Fruit fly (Drosophila melanogaster) whole organism, pupa: Measurements from ENCODE around the gene CG3764.
A peak's percentile ranks its signal among the peaks of the same experiment; 100 is the strongest.
"Not testable (repeated sequence)": the region's sequence is repeated elsewhere in the genome, so short reads cannot be mapped to it uniquely, and the experiment has no call there.

Source experiments
- CG12605 ChIP-seq: fragments of 200-800 bp; sonication (Bioruptor generic); IDR thresholded peaks from 2 replicates; pipeline ENCODE4 v1.3.6; 2022; ENCODE audit warnings: missing biosample characterization, missing genetic modification characterization
- CG13204 ChIP-seq: fragments of 200-800 bp; sonication (Bioruptor generic); optimal IDR thresholded peaks from 2 replicates; lab custom pipeline; 2018; ENCODE audit warnings: missing biosample characterization, mild to moderate bottlenecking, missing genetic modification characterization, moderate library complexity
- CG14655 ChIP-seq: fragments of 200-800 bp; sonication (Bioruptor generic); optimal IDR thresholded peaks from 3 replicates; lab custom pipeline; 2017; ENCODE audit warnings: mild to moderate bottlenecking, missing biosample characterization, missing genetic modification reagents, missing genetic modification characterization
- CG15710 ChIP-seq: fragments of 200-800 bp; sonication (Bioruptor generic); optimal IDR thresholded peaks from 2 replicates; lab custom pipeline; 2018; ENCODE audit warnings: missing biosample characterization, mild to moderate bottlenecking, missing genetic modification characterization, moderate library complexity
- CG17806 ChIP-seq: fragments of 200-800 bp; sonication (Bioruptor generic); optimal IDR thresholded peaks from 2 replicates; lab custom pipeline; 2018; ENCODE audit warnings: missing biosample characterization, mild to moderate bottlenecking, missing genetic modification characterization, moderate library complexity
- CG32121 ChIP-seq: fragments of 200-800 bp; sonication (Bioruptor generic); IDR thresholded peaks from 2 replicates; pipeline ENCODE4 v1.3.6; 2022; ENCODE audit warnings: missing biosample characterization, missing genetic modification characterization
- CG4496 ChIP-seq: fragments of 200-800 bp; sonication (Bioruptor generic); IDR thresholded peaks from 3 replicates; pipeline ENCODE4 v1.3.6; 2022; ENCODE audit warnings: missing biosample characterization, missing genetic modification characterization
- CG8159 ChIP-seq: fragments of 200-800 bp; sonication (Bioruptor generic); optimal IDR thresholded peaks from 3 replicates; lab custom pipeline; 2018; ENCODE audit warnings: missing biosample characterization, mild to moderate bottlenecking, missing genetic modification characterization, moderate library complexity
- CG8301 ChIP-seq: fragments of 200-800 bp; sonication (Bioruptor generic); optimal IDR thresholded peaks from 2 replicates; lab custom pipeline; 2018; ENCODE audit warnings: missing biosample characterization, mild to moderate bottlenecking, missing genetic modification characterization
- CG9948 ChIP-seq: fragments of 200-800 bp; sonication (Bioruptor generic); optimal IDR thresholded peaks from 2 replicates; lab custom pipeline; 2018; ENCODE audit warnings: missing biosample characterization, mild to moderate bottlenecking, missing genetic modification characterization, moderate library complexity
- D1 ChIP-seq: fragments of 200-800 bp; sonication (Bioruptor generic); optimal IDR thresholded peaks from 2 replicates; lab custom pipeline; 2018; ENCODE audit warnings: missing biosample characterization, mild to moderate bottlenecking, missing genetic modification characterization, moderate library complexity
- EcR ChIP-seq: fragments of 200-800 bp; sonication (Bioruptor generic); optimal IDR thresholded peaks from 3 replicates; lab custom pipeline; 2019; ENCODE audit warnings: missing biosample characterization, missing genetic modification characterization, mild to moderate bottlenecking, moderate library complexity, missing genetic modification reagents
- Ets98B ChIP-seq: fragments of 200-800 bp; sonication (Bioruptor generic); IDR thresholded peaks from 2 replicates; pipeline ENCODE4 v1.3.6; 2022; ENCODE audit warnings: missing biosample characterization, missing genetic modification characterization
- Pif1A ChIP-seq: fragments of 200-800 bp; sonication (Bioruptor generic); optimal IDR thresholded peaks from 3 replicates; lab custom pipeline; 2016; ENCODE audit warnings: missing biosample characterization, missing genetic modification characterization
- Pif1B ChIP-seq: fragments of 200-800 bp; sonication (Bioruptor generic); optimal IDR thresholded peaks from 3 replicates; lab custom pipeline; 2016; ENCODE audit warnings: missing biosample characterization, missing genetic modification characterization
- Snoo ChIP-seq: fragments of 200-800 bp; sonication (Bioruptor generic); optimal IDR thresholded peaks from 3 replicates; lab custom pipeline; 2017; ENCODE audit warnings: missing biosample characterization, mild to moderate bottlenecking, missing genetic modification characterization, inconsistent platforms
- fd96Ca ChIP-seq: fragments of 200-800 bp; sonication (Bioruptor generic); IDR thresholded peaks from 3 replicates; pipeline ENCODE4 v1.3.6; 2022; ENCODE audit warnings: missing biosample characterization, missing genetic modification characterization
- gl ChIP-seq: fragments of 200-800 bp; sonication (Bioruptor generic); optimal IDR thresholded peaks from 2 replicates; lab custom pipeline; 2018; ENCODE audit warnings: missing biosample characterization, mild to moderate bottlenecking, missing genetic modification characterization
- rn ChIP-seq: fragments of 200-800 bp; sonication (Bioruptor generic); IDR thresholded peaks from 2 replicates; pipeline ENCODE4 v1.3.6; 2022; ENCODE audit warnings: missing biosample characterization, missing genetic modification characterization

The CG3764 gene

DNA sequence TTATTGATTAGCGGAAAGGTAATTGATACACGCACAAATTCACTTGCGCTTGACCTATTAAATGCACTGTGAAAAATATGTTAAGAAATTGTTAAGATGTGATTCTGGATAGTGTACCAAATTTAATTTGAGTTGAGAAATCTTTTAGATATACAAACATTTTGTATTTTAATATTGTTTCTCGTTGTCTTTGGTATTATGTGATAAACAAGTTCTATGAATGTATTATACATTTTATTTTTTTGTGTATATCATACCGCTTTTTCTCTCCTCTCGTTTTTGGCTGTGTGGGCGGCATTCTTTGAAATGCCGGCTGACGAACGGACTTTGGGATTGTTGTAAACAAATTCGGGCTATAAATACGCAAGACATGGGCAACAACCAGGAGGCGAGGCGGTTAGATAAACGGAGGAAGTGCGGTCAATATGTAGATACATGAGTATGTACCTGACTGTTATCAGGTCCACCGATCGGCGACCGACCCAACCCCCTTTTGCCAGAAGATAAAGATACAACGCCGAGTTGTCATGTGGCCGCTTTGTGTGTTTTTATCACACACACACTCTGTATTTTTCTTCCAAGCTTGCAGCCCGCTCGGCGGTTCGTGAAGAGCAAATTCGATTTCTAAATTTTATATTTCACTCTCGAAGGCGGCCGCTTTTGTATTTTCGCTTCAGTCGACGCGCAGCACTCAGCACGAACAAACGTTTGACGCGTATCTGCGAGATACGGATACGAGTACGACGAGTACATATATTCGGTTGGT lies 55.4 kb downstream of the CG3764 start:
- TF ChIP-seq CG17806 = peak; percentile 20
- no peak for TF ChIP-seq gl (tag; lab: Kevin White, UChicago)
- TF ChIP-seq Pif1A = peak; percentile 31
- TF ChIP-seq CG32121 = peak; percentile 9; the same call in 1 of the 2 replicates
- no peak for TF ChIP-seq D1 (tag; lab: Kevin White, UChicago)
- TF ChIP-seq CG4496 (GFP tag; lab: Robert Waterston, UW) = 0 out of 3 replicates have a peak, but pooled peaks have one; percentile 7

DNA sequence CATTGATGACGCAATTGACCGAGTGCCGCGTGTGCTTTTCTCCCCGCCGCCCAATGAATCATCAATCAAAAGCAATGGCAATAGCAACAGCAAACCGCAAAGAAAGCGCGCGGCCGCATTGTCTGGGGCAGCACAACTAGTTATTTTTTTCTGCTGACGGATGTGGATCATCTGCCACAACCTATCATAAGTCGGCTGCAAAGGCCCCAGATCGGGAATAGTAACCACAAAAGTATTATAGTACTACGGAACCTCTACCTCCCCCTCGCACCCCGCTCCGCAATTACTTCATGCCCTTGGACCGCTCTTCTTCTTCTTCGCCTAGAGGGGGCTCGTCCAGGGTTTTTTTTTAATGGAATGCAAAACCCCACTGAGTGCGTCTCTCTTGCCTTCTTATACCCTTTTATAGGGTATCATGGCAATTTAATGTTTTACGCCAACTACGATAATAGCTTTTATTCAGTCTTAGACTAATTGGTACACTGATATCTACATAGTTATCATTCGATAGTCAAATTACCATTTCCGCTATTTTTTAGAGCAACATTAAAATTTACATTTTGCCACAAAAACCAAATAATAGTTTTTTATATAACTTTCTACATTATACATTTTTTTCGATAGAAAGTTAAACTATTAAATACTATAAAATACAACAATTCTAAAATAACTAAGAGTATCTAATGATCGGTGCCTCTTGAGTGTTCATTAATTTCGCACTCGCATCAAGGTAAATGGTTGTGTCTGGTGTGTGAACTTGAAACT lies 56.2 kb downstream of the CG3764 start:
- TF ChIP-seq EcR (GFP tag; lab: Kevin White, UChicago) (peak; percentile 44), CG17806 (peak; percentile 25), gl (tag; lab: Kevin White, UChicago) (no peak), CG15710 (tag; lab: Kevin White, UChicago) (peak; percentile 45), Pif1B (GFP tag; lab: Kevin White, UChicago) (peak; percentile 14), CG32121 (peak; percentile 10), CG13204 (no peak), rn (GFP tag; lab: Robert Waterston, UW) (no peak), CG9948 (tag; lab: Kevin White, UChicago) (peak; percentile 23), fd96Ca (GFP tag; lab: Robert Waterston, UW) (0 out of 3 replicates have a peak, but pooled peaks have one; percentile 26), CG4496 (GFP tag; lab: Robert Waterston, UW) (peak; percentile 75), Ets98B (peak; percentile 13; the same call in 1 of the 2 replicates), CG14655 (GFP tag; lab: Kevin White, UChicago) (peak; percentile 45), CG8301 (tag; lab: Kevin White, UChicago) (peak; percentile 9), CG8159 (tag; lab: Kevin White, UChicago) (peak; percentile 36)

DNA sequence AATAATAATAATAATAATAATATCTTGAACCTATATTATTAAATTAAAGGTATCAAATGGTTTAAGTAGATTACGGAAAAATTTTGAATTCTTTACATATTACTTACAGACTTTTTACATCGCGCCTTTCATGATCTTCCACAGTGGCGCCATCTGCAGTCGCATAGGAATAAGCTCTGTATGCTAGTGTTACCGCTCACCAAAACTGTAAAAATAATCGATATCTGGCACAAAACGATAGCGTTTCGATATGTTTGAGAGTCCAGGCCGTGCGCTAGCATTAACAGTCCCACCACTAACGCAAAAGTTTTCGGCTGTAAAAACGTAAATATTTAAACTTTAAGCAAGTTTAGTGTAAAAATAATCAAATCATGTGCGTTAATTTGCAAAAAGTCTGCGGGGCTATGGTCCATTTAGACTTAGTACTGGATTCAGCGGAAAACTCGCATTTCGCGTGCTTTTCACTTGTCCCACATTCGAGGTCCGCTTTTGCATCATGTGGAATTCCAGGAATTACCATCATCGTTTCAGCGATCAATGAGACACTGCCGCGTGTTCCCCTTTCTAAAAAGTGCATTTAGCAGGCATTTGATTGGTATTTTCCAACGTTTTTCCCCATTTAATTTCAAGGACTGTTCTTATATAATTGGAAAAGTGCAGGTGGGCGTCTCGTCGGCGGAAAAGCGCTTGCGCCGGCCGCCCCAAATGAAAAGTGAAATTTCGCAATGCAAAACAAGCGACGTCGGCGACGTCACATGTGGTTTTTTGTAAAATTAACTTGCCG lies 57.0 kb downstream of the CG3764 start:
- TF ChIP-seq Ets98B = no peak
- no peak for TF ChIP-seq CG14655 (GFP tag; lab: Kevin White, UChicago)
- TF ChIP-seq D1 (tag; lab: Kevin White, UChicago) = no peak
- no peak for TF ChIP-seq fd96Ca (GFP tag; lab: Robert Waterston, UW)
- no peak for TF ChIP-seq CG32121
- TF ChIP-seq gl (tag; lab: Kevin White, UChicago) = no peak
- TF ChIP-seq CG15710 (tag; lab: Kevin White, UChicago) = no peak
- no peak for TF ChIP-seq EcR (GFP tag; lab: Kevin White, UChicago)
- TF ChIP-seq Snoo (tag; lab: Kevin White, UChicago) = no peak
- no peak for TF ChIP-seq Pif1A
- TF ChIP-seq CG13204 = no peak
- no peak for TF ChIP-seq CG8301 (tag; lab: Kevin White, UChicago)
- no peak for TF ChIP-seq CG12605 (GFP tag; lab: Robert Waterston, UW)
- TF ChIP-seq CG4496 (GFP tag; lab: Robert Waterston, UW) = no peak
- no peak for TF ChIP-seq CG17806
- TF ChIP-seq rn (GFP tag; lab: Robert Waterston, UW) = no peak
- TF ChIP-seq, all 21 proteins: peak for 0

DNA sequence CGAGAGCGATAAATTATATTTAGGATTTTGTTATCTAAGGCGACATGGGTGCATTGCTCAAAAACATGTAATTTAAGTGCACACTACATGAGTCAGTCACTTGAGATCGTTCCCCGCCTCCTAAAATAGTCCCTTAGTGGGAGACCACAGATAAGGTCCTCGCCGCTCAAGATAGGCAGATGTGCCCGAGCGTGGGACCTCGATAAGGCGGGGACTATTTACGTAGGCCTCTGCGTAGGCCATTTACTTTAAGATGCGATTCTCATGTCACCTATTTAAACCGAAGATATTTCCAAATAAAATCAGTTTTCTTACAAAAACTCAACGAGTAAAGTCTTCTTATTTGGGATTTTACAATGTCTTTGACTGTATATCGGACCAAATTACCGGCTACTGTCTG lies 57.8 kb downstream of the CG3764 start, which contains the start of gene Ogdh:
Gene Ogdh, plus strand, starts transcription at position 301 of the 400 bp plus-strand sequence.
- TF ChIP-seq gl (tag; lab: Kevin White, UChicago); EcR (GFP tag; lab: Kevin White, UChicago); D1 (tag; lab: Kevin White, UChicago): not testable (repeated sequence)
